Fruit fly (Drosophila melanogaster): ENCODE data around the gene CG3713.

DNA sequence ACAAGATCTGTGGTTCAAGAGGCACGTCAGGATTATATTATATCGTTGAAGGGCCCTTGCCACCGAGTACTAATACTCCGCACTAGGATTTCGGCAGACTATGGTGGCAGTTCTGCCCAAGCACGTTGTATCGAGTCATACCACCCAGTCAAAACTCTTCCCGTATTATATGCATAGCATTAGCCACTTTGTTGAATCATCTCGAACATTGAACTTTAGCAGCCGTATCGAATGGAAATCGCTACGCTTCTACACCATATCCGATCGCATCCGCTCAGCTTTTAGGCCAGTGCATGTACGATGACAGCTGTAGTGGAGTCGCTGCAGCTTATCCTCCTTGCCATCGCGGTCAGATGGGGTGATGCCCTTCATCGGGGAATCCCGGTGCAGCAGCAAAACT, 28.5 kb upstream of the CG3713 start, which contains the start of gene CG11664:
- TF ChIP-seq Ets98B (GFP tag; IDR thresholded peaks at IDR 0.05): no peak
- TF ChIP-seq CG8301 (tag; optimal IDR thresholded peaks at IDR 0.05): no peak
- TF ChIP-seq Pif1B (GFP tag; optimal IDR thresholded peaks at IDR 0.05): no peak
- no peak for TF ChIP-seq Pif1A (GFP tag; optimal IDR thresholded peaks at IDR 0.05)
- TF ChIP-seq EcR (GFP tag; optimal IDR thresholded peaks at IDR 0.05): no peak
- TF ChIP-seq D1 (tag; optimal IDR thresholded peaks at IDR 0.05): no peak
- TF ChIP-seq fd96Ca (GFP tag; IDR thresholded peaks at IDR 0.05): no peak
- TF ChIP-seq CG34367 (tag; optimal IDR thresholded peaks at IDR 0.05): no peak
- TF ChIP-seq CG32121 (GFP tag; IDR thresholded peaks at IDR 0.05): no peak
- no peak for TF ChIP-seq CG10348 (GFP tag; IDR thresholded peaks at IDR 0.05)
- no peak for TF ChIP-seq CG8159 (tag; optimal IDR thresholded peaks at IDR 0.05)
- no peak for TF ChIP-seq CG15710 (tag; optimal IDR thresholded peaks at IDR 0.05)
- TF ChIP-seq CG4496 (GFP tag; IDR thresholded peaks at IDR 0.05): no peak
